Fruit fly (Drosophila melanogaster) whole organism, embryonic: ENCODE data around the gene CG11790.

Experiments
- Abd-B ChIP-seq: fragments of 200-800 bp; sonication (Bioruptor generic); optimal IDR thresholded peaks from 2 replicates; lab custom pipeline; 2018; ENCODE audit warnings: missing biosample characterization, mild to moderate bottlenecking, missing genetic modification characterization, moderate library complexity
- Ada2b ChIP-seq: fragments of 200-800 bp; sonication (Bioruptor generic); IDR thresholded peaks from 2 replicates; pipeline ENCODE4 v1.3.6; 2022; ENCODE audit warnings: missing biosample characterization, missing genetic modification characterization
- CG10209 ChIP-seq: fragments of 200-800 bp; sonication (Bioruptor generic); optimal IDR thresholded peaks from 3 replicates; lab custom pipeline; 2017; ENCODE audit warnings: missing biosample characterization, mild to moderate bottlenecking, missing genetic modification characterization, missing genetic modification reagents
- CG10979 ChIP-seq: fragments of 200-800 bp; sonication (Bioruptor generic); optimal IDR thresholded peaks from 2 replicates; lab custom pipeline; 2018; ENCODE audit warnings: missing biosample characterization, mild to moderate bottlenecking, missing genetic modification characterization, moderate library complexity
- CG12391 ChIP-seq: fragments of 200-800 bp; sonication (Bioruptor generic); optimal IDR thresholded peaks from 3 replicates; lab custom pipeline; 2018; ENCODE audit warnings: missing biosample characterization, mild to moderate bottlenecking, missing genetic modification characterization, moderate library complexity
- CG15073 ChIP-seq: fragments of 200-800 bp; sonication (Bioruptor generic); optimal IDR thresholded peaks from 2 replicates; lab custom pipeline; 2016; ENCODE audit warnings: missing biosample characterization, missing genetic modification characterization
- CG15269 ChIP-seq: fragments of 200-800 bp; sonication (Bioruptor generic); optimal IDR thresholded peaks from 2 replicates; lab custom pipeline; 2018; ENCODE audit warnings: missing biosample characterization, mild to moderate bottlenecking, missing genetic modification characterization, moderate library complexity
- CG15479 ChIP-seq: fragments of 200-800 bp; sonication (Bioruptor generic); optimal IDR thresholded peaks from 3 replicates; lab custom pipeline; 2019; ENCODE audit warnings: missing biosample characterization, mild to moderate bottlenecking, missing genetic modification characterization, moderate library complexity
- CG1603 ChIP-seq: fragments of 200-800 bp; sonication (Bioruptor generic); optimal IDR thresholded peaks from 2 replicates; lab custom pipeline; 2019; ENCODE audit warnings: missing biosample characterization, mild to moderate bottlenecking, missing genetic modification characterization, moderate library complexity
- CG16863 ChIP-seq: fragments of 200-800 bp; sonication (Bioruptor generic); optimal IDR thresholded peaks from 3 replicates; lab custom pipeline; 2016; ENCODE audit warnings: missing biosample characterization, missing genetic modification characterization
- CG18262 ChIP-seq: fragments of 200-800 bp; optimal IDR thresholded peaks from 3 replicates; lab custom pipeline; 2019; ENCODE audit warnings: missing biosample characterization, mild to moderate bottlenecking, missing genetic modification characterization, moderate library complexity
- CG34224 ChIP-seq: fragments of 200-800 bp; sonication (Bioruptor generic); IDR thresholded peaks from 3 replicates; pipeline ENCODE4 v1.3.6; 2022; ENCODE audit warnings: missing biosample characterization, missing genetic modification characterization; ENCODE audit not compliant: partially characterized antibody
- CG6689 ChIP-seq: fragments of 200-800 bp; sonication (Bioruptor generic); IDR thresholded peaks from 2 replicates; pipeline ENCODE4 v1.3.6; 2022; ENCODE audit warnings: missing biosample characterization, missing genetic modification characterization
- CG7271 ChIP-seq: fragments of 200-800 bp; sonication (Bioruptor generic); optimal IDR thresholded peaks from 2 replicates; lab custom pipeline; 2018; ENCODE audit warnings: missing biosample characterization, mild to moderate bottlenecking, missing genetic modification characterization, moderate library complexity
- CG7786 ChIP-seq: fragments of 200-800 bp; sonication (Bioruptor generic); optimal IDR thresholded peaks from 2 replicates; lab custom pipeline; 2016; ENCODE audit warnings: missing biosample characterization, missing genetic modification characterization
- CG8388 ChIP-seq: fragments of 200-800 bp; sonication (Bioruptor generic); optimal IDR thresholded peaks from 2 replicates; lab custom pipeline; 2019; ENCODE audit warnings: missing biosample characterization, mild to moderate bottlenecking, missing genetic modification characterization, moderate library complexity
- Dll ChIP-seq: fragments of 200-800 bp; sonication (Bioruptor generic); IDR thresholded peaks from 4 replicates; pipeline ENCODE4 v1.3.6; 2022; ENCODE audit warnings: missing biosample characterization, missing genetic modification characterization; ENCODE audit not compliant: partially characterized antibody
- Dref ChIP-seq: fragments of 200-800 bp; sonication (Bioruptor generic); IDR thresholded peaks from 2 replicates; pipeline ENCODE4 v1.3.6; 2022; ENCODE audit warnings: missing biosample characterization, missing genetic modification characterization
- E2f2 ChIP-seq: fragments of 200-800 bp; sonication (Bioruptor generic); IDR thresholded peaks from 2 replicates; pipeline ENCODE4 v1.3.6; 2022; ENCODE audit warnings: missing biosample characterization, missing genetic modification characterization
- Ets97D ChIP-seq: fragments of 200-800 bp; sonication (Bioruptor generic); optimal IDR thresholded peaks from 3 replicates; lab custom pipeline; 2016; ENCODE audit warnings: missing biosample characterization, missing genetic modification characterization
- Gug ChIP-seq: fragments of 200-800 bp; sonication (Bioruptor generic); IDR thresholded peaks from 4 replicates; pipeline ENCODE4 v1.3.6; 2022; ENCODE audit warnings: missing biosample characterization, missing genetic modification characterization
- Hmx ChIP-seq: fragments of 200-800 bp; sonication (Bioruptor generic); optimal IDR thresholded peaks from 2 replicates; lab custom pipeline; 2016; ENCODE audit warnings: missing biosample characterization, missing genetic modification characterization
- Jarid2 ChIP-seq: fragments of 200-800 bp; sonication (Bioruptor generic); optimal IDR thresholded peaks from 3 replicates; lab custom pipeline; 2017; ENCODE audit warnings: mild to moderate bottlenecking, missing biosample characterization, missing genetic modification reagents, missing genetic modification characterization
- Lim3 ChIP-seq: fragments of 200-800 bp; sonication (Bioruptor generic); IDR thresholded peaks from 2 replicates; pipeline ENCODE4 v1.3.6; 2022; ENCODE audit warnings: missing biosample characterization, missing genetic modification characterization
- Mes4 ChIP-seq: fragments of 200-800 bp; sonication (Bioruptor generic); optimal IDR thresholded peaks from 2 replicates; lab custom pipeline; 2016; ENCODE audit warnings: missing biosample characterization, missing genetic modification characterization
- NC2β ChIP-seq: fragments of 200-800 bp; sonication (Bioruptor generic); optimal IDR thresholded peaks from 2 replicates; lab custom pipeline; 2016; ENCODE audit warnings: missing biosample characterization, missing genetic modification characterization
- Pdp1 ChIP-seq, 2 experiments: fragments of 200-800 bp; sonication (Bioruptor generic); optimal IDR thresholded peaks; 3 replicates each; lab custom pipeline; 2016; ENCODE audit warnings: missing biosample characterization in 2 of 2, missing genetic modification characterization in 2 of 2, mild to moderate bottlenecking in 1 of 2, moderate library complexity in 1 of 2
- amos ChIP-seq: fragments of 200-800 bp; sonication (Bioruptor generic); IDR thresholded peaks from 2 replicates; pipeline ENCODE4 v1.3.6; 2022; ENCODE audit warnings: missing biosample characterization, missing genetic modification characterization; ENCODE audit not compliant: partially characterized antibody
- ap ChIP-seq: fragments of 200-800 bp; sonication (Bioruptor generic); IDR thresholded peaks from 2 replicates; pipeline ENCODE4 v1.3.6; 2022; ENCODE audit warnings: missing biosample characterization, missing genetic modification characterization
- bbx ChIP-seq: fragments of 200-800 bp; sonication (Bioruptor generic); IDR thresholded peaks from 2 replicates; pipeline ENCODE4 v1.3.6; 2022; ENCODE audit warnings: missing biosample characterization, missing genetic modification characterization; ENCODE audit not compliant: partially characterized antibody
- bsh ChIP-seq, 2 experiments: fragments of 200-800 bp; sonication (Bioruptor generic); optimal IDR thresholded peaks; 2 replicates each; lab custom pipeline; 2017 to 2018; ENCODE audit warnings: mild to moderate bottlenecking in 2 of 2, missing biosample characterization in 2 of 2, missing genetic modification characterization in 2 of 2, moderate library complexity in 1 of 2
- btn ChIP-seq: fragments of 200-800 bp; sonication (Bioruptor generic); optimal IDR thresholded peaks from 2 replicates; lab custom pipeline; 2016; ENCODE audit warnings: missing biosample characterization, missing genetic modification characterization
- crp ChIP-seq, 2 experiments: fragments of 200-800 bp; sonication (Bioruptor generic); optimal IDR thresholded peaks; 2 replicates in 1 of 2; 3 replicates in 1 of 2; lab custom pipeline; 2017; ENCODE audit warnings: missing biosample characterization in 2 of 2, missing genetic modification characterization in 2 of 2, mild to moderate bottlenecking in 1 of 2, moderate library complexity in 1 of 2
- dmrt11E ChIP-seq: fragments of 200-800 bp; sonication (Bioruptor generic); optimal IDR thresholded peaks from 3 replicates; lab custom pipeline; 2018; ENCODE audit warnings: missing biosample characterization, mild to moderate bottlenecking, missing genetic modification characterization, moderate library complexity
- eyg ChIP-seq: fragments of 200-800 bp; sonication (Bioruptor generic); optimal IDR thresholded peaks from 3 replicates; lab custom pipeline; 2016; ENCODE audit warnings: missing biosample characterization, missing genetic modification characterization
- fru ChIP-seq: fragments of >200 bp; optimal IDR thresholded peaks from 2 replicates; lab custom pipeline; 2017
- gcm2 ChIP-seq: fragments of 200-800 bp; sonication (Bioruptor generic); optimal IDR thresholded peaks from 2 replicates; lab custom pipeline; 2016; ENCODE audit warnings: missing biosample characterization, missing genetic modification characterization
- gfzf ChIP-seq: fragments of 200-800 bp; sonication (Bioruptor generic); optimal IDR thresholded peaks from 2 replicates; lab custom pipeline; 2016; ENCODE audit warnings: missing biosample characterization, mild to moderate bottlenecking, missing genetic modification characterization, moderate library complexity
- h ChIP-seq: fragments of >200 bp; optimal IDR thresholded peaks from 2 replicates; lab custom pipeline; 2017
- luna ChIP-seq: fragments of 200-800 bp; sonication (Bioruptor generic); optimal IDR thresholded peaks from 2 replicates; lab custom pipeline; 2016; ENCODE audit warnings: missing biosample characterization, missing genetic modification characterization
- nerfin-1 ChIP-seq: fragments of 200-800 bp; sonication (Bioruptor generic); optimal IDR thresholded peaks from 3 replicates; lab custom pipeline; 2019; ENCODE audit warnings: missing biosample characterization, mild to moderate bottlenecking, missing genetic modification characterization, moderate library complexity
- prd ChIP-seq, 3 experiments: fragments of >200 bp in 2 of 3; fragments of 200-800 bp in 1 of 3; sonication (Bioruptor generic) in 1 of 3; optimal IDR thresholded peaks in 2 of 3; IDR thresholded peaks in 1 of 3; 2 replicates in 2 of 3; 3 replicates in 1 of 3; pipeline versions ENCODE4 v1.3.6 to Lab custom; 2017 to 2022; ENCODE audit warnings: missing biosample characterization in 1 of 3, missing genetic modification characterization in 1 of 3
- pum ChIP-seq: fragments of 200-800 bp; sonication (Bioruptor generic); optimal IDR thresholded peaks from 2 replicates; lab custom pipeline; 2016; ENCODE audit warnings: missing biosample characterization, missing genetic modification characterization
- ro ChIP-seq: fragments of 200-800 bp; sonication (Bioruptor generic); IDR thresholded peaks from 2 replicates; pipeline ENCODE4 v1.3.6; 2022; ENCODE audit warnings: missing biosample characterization, missing genetic modification characterization
- stwl ChIP-seq: fragments of 200-800 bp; sonication (Bioruptor generic); optimal IDR thresholded peaks from 3 replicates; lab custom pipeline; 2018; ENCODE audit warnings: missing biosample characterization, mild to moderate bottlenecking, missing genetic modification characterization, moderate library complexity
- tna ChIP-seq: fragments of 200-800 bp; sonication (Bioruptor generic); IDR thresholded peaks from 2 replicates; pipeline ENCODE4 v1.3.6; 2022; ENCODE audit warnings: missing biosample characterization, missing genetic modification characterization; ENCODE audit not compliant: partially characterized antibody
- trem ChIP-seq: fragments of 200-800 bp; optimal IDR thresholded peaks from 3 replicates; lab custom pipeline; 2019; ENCODE audit warnings: missing biosample characterization, mild to moderate bottlenecking, missing genetic modification characterization, moderate library complexity
- trh ChIP-seq: fragments of 200-800 bp; sonication (Bioruptor generic); optimal IDR thresholded peaks from 2 replicates; lab custom pipeline; 2016; ENCODE audit warnings: missing biosample characterization, missing genetic modification characterization
- zfh2 ChIP-seq: fragments of 200-800 bp; sonication (Bioruptor generic); optimal IDR thresholded peaks from 2 replicates; lab custom pipeline; 2016; ENCODE audit warnings: missing biosample characterization, missing genetic modification characterization

CG11790 gene

DNA sequence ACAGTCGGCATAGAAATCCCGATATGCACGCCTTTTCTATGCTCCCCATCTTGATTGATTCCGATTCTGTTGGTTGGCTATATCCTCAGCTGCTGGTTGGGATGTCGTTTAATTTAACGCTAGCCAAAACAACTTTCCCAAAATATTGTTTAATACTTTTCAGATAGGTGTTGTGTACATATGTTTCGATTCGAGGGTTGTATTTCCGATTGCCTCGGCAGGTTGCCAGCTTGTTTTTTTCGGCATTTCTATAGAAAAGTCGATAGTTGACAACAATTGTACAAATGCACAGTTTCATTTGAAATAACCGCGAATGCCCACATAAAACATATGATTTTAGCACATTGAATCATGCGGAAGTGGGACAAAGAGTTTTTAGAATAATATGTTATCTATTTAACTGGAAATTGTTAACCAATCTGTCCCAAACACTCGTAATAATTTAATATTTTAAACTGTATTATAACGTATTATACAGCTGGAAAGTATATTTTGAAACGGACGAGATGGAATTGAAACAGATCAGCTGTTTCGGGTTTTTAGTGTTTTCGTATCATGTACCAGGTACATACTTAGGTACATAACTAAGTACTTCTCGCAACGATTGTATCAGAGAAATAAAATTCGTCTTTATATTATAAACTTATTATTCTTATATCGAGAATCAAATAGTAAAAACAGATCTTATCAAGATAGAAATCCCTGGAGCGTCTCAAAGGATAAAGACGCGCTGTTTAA is 7.1 kb downstream of the CG11790 start, which contains the start of gene CG31109 (continued):
- peak; percentile 49 for TF ChIP-seq CG34224
- TF ChIP-seq CG12391 (tag; lab: Kevin White, UChicago) = peak; percentile 46
- TF ChIP-seq CG7786 (GFP tag; lab: Kevin White, UChicago) = peak; percentile 3
- no peak for TF ChIP-seq Abd-B
- TF ChIP-seq CG18262 (tag; lab: Kevin White, UChicago) = peak; percentile 33
- peak; percentile 91 for TF ChIP-seq CG1603
- no peak for TF ChIP-seq fru (lab: Kevin White, UChicago)
- TF ChIP-seq CG6689 (GFP tag; lab: Robert Waterston, UW) = no peak
- peak; percentile 28 for TF ChIP-seq zfh2 (GFP tag; lab: Kevin White, UChicago)
- no peak for TF ChIP-seq gcm2 (GFP tag; lab: Kevin White, UChicago)
- TF ChIP-seq CG8388 (GFP tag; lab: Kevin White, UChicago) = peak; percentile 5
- no peak for TF ChIP-seq ap (GFP tag; lab: Robert Waterston, UW)
- peak; percentile 26 for TF ChIP-seq pum
- TF ChIP-seq eyg (GFP tag; lab: Kevin White, UChicago) = no peak
- peak; percentile 57 for TF ChIP-seq bbx (GFP tag; lab: Robert Waterston, UW)
- no peak for TF ChIP-seq tna
- no peak for TF ChIP-seq CG7271 (tag; lab: Kevin White, UChicago)
- no peak for TF ChIP-seq CG10979 (tag; lab: Kevin White, UChicago)
- TF ChIP-seq luna (GFP tag; lab: Kevin White, UChicago) = no peak
- no peak for TF ChIP-seq Mes4 (GFP tag; lab: Kevin White, UChicago)
- TF ChIP-seq CG15479 (GFP tag; lab: Kevin White, UChicago) = peak; percentile 10
- no peak for TF ChIP-seq Hmx (GFP tag; lab: Kevin White, UChicago)
- peak; percentile 82 for TF ChIP-seq E2f2 (GFP tag; lab: Robert Waterston, UW)
- TF ChIP-seq trem = peak; percentile 80
- TF ChIP-seq Dll = peak; percentile 50; the same call in 1 of the 4 replicates
- TF ChIP-seq nerfin-1 (tag; lab: Kevin White, UChicago) = peak; percentile 2
- TF ChIP-seq NC2β (GFP tag; lab: Kevin White, UChicago) = peak; percentile 34
- peak in 1 of 2 experiments; percentile 26 for TF ChIP-seq Pdp1 (GFP tag; optimal IDR thresholded peaks at IDR 0.05; lab: Kevin White, UChicago)
- peak; percentile 77 for TF ChIP-seq stwl (tag; lab: Kevin White, UChicago)
- peak; percentile 63; the same call in 1 of the 2 replicates for TF ChIP-seq amos (GFP tag; lab: Robert Waterston, UW)
- TF ChIP-seq Gug = no peak
- TF ChIP-seq gfzf (GFP tag; lab: Kevin White, UChicago) = peak; percentile 36
- TF ChIP-seq h (lab: Kevin White, UChicago) = no peak
- TF ChIP-seq Ets97D (GFP tag; lab: Kevin White, UChicago) = peak; percentile 74
- no peak for TF ChIP-seq CG15073 (GFP tag; lab: Kevin White, UChicago)
- TF ChIP-seq crp (GFP tag; optimal IDR thresholded peaks at IDR 0.05; lab: Kevin White, UChicago) = peak; percentile 65 to 87
- TF ChIP-seq Jarid2 (GFP tag; lab: Kevin White, UChicago) = no peak
- TF ChIP-seq Ada2b = no peak
- no peak for TF ChIP-seq CG16863 (GFP tag; lab: Kevin White, UChicago)
- TF ChIP-seq Lim3 = no peak
- TF ChIP-seq Dref (GFP tag; lab: Robert Waterston, UW) = peak; percentile 78
- TF ChIP-seq ro = no peak
- no peak for TF ChIP-seq trh (GFP tag; lab: Kevin White, UChicago)
- no peak for TF ChIP-seq prd (optimal IDR thresholded peaks at IDR 0.05; lab: Kevin White, UChicago)
- TF ChIP-seq prd (GFP tag; IDR thresholded peaks at IDR 0.05; lab: Robert Waterston, UW) = no peak
- TF ChIP-seq btn (GFP tag; lab: Kevin White, UChicago) = no peak
- TF ChIP-seq CG15269 (tag; lab: Kevin White, UChicago) = no peak
- TF ChIP-seq dmrt11E (tag; lab: Kevin White, UChicago) = peak; percentile 3
- no peak for TF ChIP-seq CG10209 (GFP tag; lab: Kevin White, UChicago)
- no peak for TF ChIP-seq bsh (GFP tag; optimal IDR thresholded peaks at IDR 0.05; lab: Kevin White, UChicago)
